Fruit fly (Drosophila melanogaster): ENCODE results near the gene Usp7.

Gene Usp7

DNA sequence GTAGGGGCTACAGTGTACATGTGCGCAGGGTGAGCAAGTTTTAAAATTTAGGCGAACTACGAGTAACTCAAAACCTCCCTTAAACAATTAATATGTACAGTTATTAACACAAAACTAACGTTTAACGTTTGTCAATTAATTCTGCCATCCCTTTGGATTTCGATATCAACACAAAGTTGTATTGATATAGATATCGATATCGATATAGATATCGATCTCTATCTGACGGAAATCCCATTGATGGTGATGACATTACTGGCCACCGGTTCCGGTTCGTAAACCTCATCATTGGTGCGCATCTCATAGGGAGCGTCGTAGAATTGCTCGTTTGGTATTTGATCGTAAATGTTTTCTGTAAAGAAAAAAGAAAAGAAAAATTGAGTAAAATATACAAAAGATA is 35.6 kb downstream of the Usp7 start (continued):
- no peak for TF ChIP-seq CG12155 (GFP tag; optimal IDR thresholded peaks at IDR 0.05)
- no peak for TF ChIP-seq ara (GFP tag; IDR thresholded peaks at IDR 0.05)
- TF ChIP-seq CG2116 (GFP tag; optimal IDR thresholded peaks at IDR 0.05) = peak; percentile 68
- no peak for TF ChIP-seq aop (GFP tag; IDR thresholded peaks at IDR 0.05)
- TF ChIP-seq CG10267 (tag; optimal IDR thresholded peaks at IDR 0.05) = no peak
- TF ChIP-seq chm (GFP tag; IDR thresholded peaks at IDR 0.05) = no peak
- no peak for TF ChIP-seq sd (tag; optimal IDR thresholded peaks at IDR 0.05)
- TF ChIP-seq ci (GFP tag; IDR thresholded peaks at IDR 0.05) = no peak
- TF ChIP-seq Usf (GFP tag; optimal IDR thresholded peaks at IDR 0.05) = no peak
- TF ChIP-seq CG32532 (GFP tag; IDR thresholded peaks at IDR 0.05) = no peak
- TF ChIP-seq her (GFP tag; optimal IDR thresholded peaks at IDR 0.05) = no peak
- no peak for TF ChIP-seq Hr51 (GFP tag; optimal IDR thresholded peaks at IDR 0.05)
- TF ChIP-seq Med (GFP tag) = peak; percentile 0
- TF ChIP-seq Ada2b (GFP tag; IDR thresholded peaks at IDR 0.05) = no peak
- peak; percentile 64 for TF ChIP-seq Ets97D (GFP tag; optimal IDR thresholded peaks at IDR 0.05)
- TF ChIP-seq CG31365 (tag; optimal IDR thresholded peaks at IDR 0.05) = no peak
- no peak for TF ChIP-seq CG17359 (tag; optimal IDR thresholded peaks at IDR 0.05)
- TF ChIP-seq stwl (tag; optimal IDR thresholded peaks at IDR 0.05) = peak; percentile 95
- TF ChIP-seq NK7.1 (GFP tag; optimal IDR thresholded peaks at IDR 0.05) = no peak
- no peak for TF ChIP-seq CG1603 (tag; optimal IDR thresholded peaks at IDR 0.05)
- no peak for TF ChIP-seq onecut (GFP tag; IDR thresholded peaks at IDR 0.05)
- no peak for TF ChIP-seq dan (GFP tag; IDR thresholded peaks at IDR 0.05)
- TF ChIP-seq Sry-δ (GFP tag; optimal IDR thresholded peaks at IDR 0.05) = peak; percentile 33
- no peak for TF ChIP-seq CG13894 (tag; optimal IDR thresholded peaks at IDR 0.05)
- TF ChIP-seq lov (optimal IDR thresholded peaks at IDR 0.05) = no peak
- no peak for TF ChIP-seq lov (GFP tag; IDR thresholded peaks at IDR 0.05)
- no peak for TF ChIP-seq CrebB (tag; optimal IDR thresholded peaks at IDR 0.05)
- TF ChIP-seq HLHmδ (GFP tag; optimal IDR thresholded peaks at IDR 0.05) = no peak
- no peak for TF ChIP-seq vfl (GFP tag; optimal IDR thresholded peaks at IDR 0.05)
- TF ChIP-seq CG15479 (GFP tag; optimal IDR thresholded peaks at IDR 0.05) = no peak
- no peak for TF ChIP-seq crc (GFP tag; optimal IDR thresholded peaks at IDR 0.05)
- no peak for TF ChIP-seq CG15696 (tag; optimal IDR thresholded peaks at IDR 0.05)
- TF ChIP-seq CG10274 (GFP tag; optimal IDR thresholded peaks at IDR 0.05) = no peak
- no peak for TF ChIP-seq CG17385 (GFP tag; optimal IDR thresholded peaks at IDR 0.05)
- no peak for TF ChIP-seq CG4328 (GFP tag; optimal IDR thresholded peaks at IDR 0.05)
- TF ChIP-seq CG11696 (GFP tag; IDR thresholded peaks at IDR 0.05) = no peak
- no peak for TF ChIP-seq CG11504 (tag; optimal IDR thresholded peaks at IDR 0.05)
- TF ChIP-seq CG2129 (GFP tag; IDR thresholded peaks at IDR 0.05; ENCODE audit: partially characterized antibody) = peak; percentile 13; the same call in 1 of the 2 replicates
- no peak for TF ChIP-seq CG11456 (GFP tag; IDR thresholded peaks at IDR 0.05)
- no peak for TF ChIP-seq lab (GFP tag; optimal IDR thresholded peaks at IDR 0.05)
- TF ChIP-seq pnt (GFP tag; optimal IDR thresholded peaks at IDR 0.05) = no peak
- no peak for TF ChIP-seq cwo (GFP tag; optimal IDR thresholded peaks at IDR 0.05)
- no peak for TF ChIP-seq Sin3A (optimal IDR thresholded peaks at IDR 0.05)
- TF ChIP-seq CG14965 (GFP tag; optimal IDR thresholded peaks at IDR 0.05; ENCODE audit: borderline replicate concordance) = no peak
- TF ChIP-seq Myb (GFP tag; optimal IDR thresholded peaks at IDR 0.05) = no peak
- TF ChIP-seq CG5180 (GFP tag; optimal IDR thresholded peaks at IDR 0.05) = no peak
